Fruit fly (Drosophila melanogaster): Measurements from ENCODE around the gene CG32982.

Gene CG32982

DNA sequence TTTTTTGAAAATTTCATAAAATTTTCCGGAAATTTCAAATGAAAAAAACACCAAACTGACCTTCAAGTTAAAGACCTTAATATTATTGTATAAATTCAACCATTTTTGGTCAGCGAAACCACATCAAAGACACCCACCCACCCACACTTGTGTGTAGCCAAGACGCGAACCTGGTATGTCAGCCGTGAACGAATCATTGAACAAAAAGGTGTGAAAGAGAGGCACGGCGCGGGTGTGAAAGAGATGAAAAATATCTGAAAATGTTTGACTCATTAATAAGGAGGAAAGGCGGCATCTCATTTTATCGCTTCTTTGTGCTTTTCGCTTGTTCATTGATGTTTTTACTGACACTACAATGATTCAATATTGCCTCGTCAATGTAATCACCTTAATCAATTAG lies 32.8 kb downstream of the CG32982 start (continued):
- TF ChIP-seq CG2712 (tag; optimal IDR thresholded peaks at IDR 0.05) (peak; percentile 31), bigmax (GFP tag; optimal IDR thresholded peaks at IDR 0.05) (peak; percentile 5), CG14441 (GFP tag; IDR thresholded peaks at IDR 0.05) (peak; percentile 62; the same call in 1 of the 2 replicates), CG30431 (GFP tag; optimal IDR thresholded peaks at IDR 0.05) (no peak), CG8290 (GFP tag; optimal IDR thresholded peaks at IDR 0.05) (no peak), CG8290 (tag; optimal IDR thresholded peaks at IDR 0.05) (peak in 1 of 2 experiments; percentile 79), chinmo (GFP tag; IDR thresholded peaks at IDR 0.05; ENCODE audit: partially characterized antibody) (peak; percentile 67; the same call in 2 of the 4 replicates), unpg (GFP tag; optimal IDR thresholded peaks at IDR 0.05) (peak; percentile 3), crp (GFP tag; optimal IDR thresholded peaks at IDR 0.05) (peak in 1 of 2 experiments; percentile 11), CG13287 (GFP tag; IDR thresholded peaks at IDR 0.05; ENCODE audit: partially characterized antibody) (peak; percentile 38; the same call in 1 of the 2 replicates), jigr1 (GFP tag; IDR thresholded peaks at IDR 0.05) (no peak), tio (GFP tag; optimal IDR thresholded peaks at IDR 0.05) (no peak), ftz-f1 (GFP tag; optimal IDR thresholded peaks at IDR 0.05) (peak; percentile 90), gfzf (GFP tag; optimal IDR thresholded peaks at IDR 0.05) (peak; percentile 37), CG17829 (tag; optimal IDR thresholded peaks at IDR 0.05) (peak; percentile 9), ci (GFP tag; IDR thresholded peaks at IDR 0.05) (peak; percentile 57; the same call in 1 of the 3 replicates), Nf-YB (GFP tag; optimal IDR thresholded peaks at IDR 0.05) (no peak), CG16813 (GFP tag; IDR thresholded peaks at IDR 0.05; ENCODE audit: partially characterized antibody) (0 out of 3 replicates have a peak, but pooled peaks have one; percentile 37), CG17385 (GFP tag; optimal IDR thresholded peaks at IDR 0.05) (no peak), CG3065 (GFP tag; optimal IDR thresholded peaks at IDR 0.05) (peak; percentile 4), CG10321 (GFP tag; IDR thresholded peaks at IDR 0.05) (peak; percentile 75), BtbVII (GFP tag; optimal IDR thresholded peaks at IDR 0.05) (no peak), phol (tag; optimal IDR thresholded peaks at IDR 0.05) (peak; percentile 29), CG11696 (GFP tag; IDR thresholded peaks at IDR 0.05) (no peak), CG13894 (tag; optimal IDR thresholded peaks at IDR 0.05) (peak; percentile 53), corto (GFP tag; optimal IDR thresholded peaks at IDR 0.05) (no peak), Vsx1 (GFP tag; optimal IDR thresholded peaks at IDR 0.05) (peak; percentile 1), chn (GFP tag; optimal IDR thresholded peaks at IDR 0.05) (peak; percentile 45), Adf1 (GFP tag; IDR thresholded peaks at IDR 0.05) (no peak), NfI (GFP tag; optimal IDR thresholded peaks at IDR 0.05) (peak; percentile 23), CG17361 (GFP tag; IDR thresholded peaks at IDR 0.05) (0 out of 3 replicates have a peak, but pooled peaks have one; percentile 9), Jarid2 (GFP tag; optimal IDR thresholded peaks at IDR 0.05) (peak; percentile 17), CG14667 (GFP tag; IDR thresholded peaks at IDR 0.05) (no peak), caup (GFP tag; optimal IDR thresholded peaks at IDR 0.05; ENCODE audit: severe bottlenecking) (peak; percentile 43), CG14050 (GFP tag; IDR thresholded peaks at IDR 0.05) (0 out of 3 replicates have a peak, but pooled peaks have one; percentile 14), stwl (tag; optimal IDR thresholded peaks at IDR 0.05) (peak; percentile 85)

DNA sequence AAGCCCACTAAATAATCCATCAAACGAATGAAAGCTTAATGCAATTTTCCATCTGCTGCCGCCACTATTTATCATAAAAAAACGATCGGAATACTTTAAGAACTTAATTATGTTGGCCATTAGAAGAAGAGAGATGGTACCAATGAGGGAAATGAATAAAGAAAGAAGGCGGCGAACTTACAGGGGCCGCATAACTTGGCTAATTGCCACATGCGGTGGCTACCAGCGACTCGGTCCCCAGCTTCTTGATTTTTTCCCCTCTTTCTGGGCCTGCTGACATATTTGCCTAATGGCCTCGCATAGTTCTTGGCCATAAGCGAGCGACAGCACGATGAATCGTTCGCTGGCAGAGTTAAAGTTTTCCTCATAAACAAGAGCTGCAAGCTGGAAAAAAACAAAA lies 34.6 kb downstream of the CG32982 start:
- TF ChIP-seq chinmo (GFP tag; IDR thresholded peaks at IDR 0.05; ENCODE audit: partially characterized antibody) = no peak
- 0 out of 3 replicates have a peak, but pooled peaks have one; percentile 22 for TF ChIP-seq so (GFP tag; IDR thresholded peaks at IDR 0.05)
- TF ChIP-seq cwo (GFP tag; optimal IDR thresholded peaks at IDR 0.05) = no peak
- TF ChIP-seq Dll (GFP tag; IDR thresholded peaks at IDR 0.05; ENCODE audit: partially characterized antibody) = 0 out of 4 replicates have a peak, but pooled peaks have one; percentile 27
- 0 out of 2 replicates have a peak, but pooled peaks have one; percentile 20 for TF ChIP-seq crol (GFP tag; IDR thresholded peaks at IDR 0.05)
- no peak for TF ChIP-seq Hr51 (GFP tag; optimal IDR thresholded peaks at IDR 0.05)
- TF ChIP-seq CG12299 (tag; optimal IDR thresholded peaks at IDR 0.05) = no peak
- TF ChIP-seq sd (tag; optimal IDR thresholded peaks at IDR 0.05) = peak; percentile 91
- no peak for TF ChIP-seq CG10267 (tag; optimal IDR thresholded peaks at IDR 0.05)
- TF ChIP-seq knrl (GFP tag; IDR thresholded peaks at IDR 0.05; ENCODE audit: partially characterized antibody) = no peak
- peak; percentile 20 for TF ChIP-seq CG12769 (tag; optimal IDR thresholded peaks at IDR 0.05)
- peak; percentile 8 for TF ChIP-seq Med (GFP tag)

Data from whole organism, embryonic.